Worm (Caenorhabditis elegans): ENCODE results near the gene R07C12.1.

DNA sequence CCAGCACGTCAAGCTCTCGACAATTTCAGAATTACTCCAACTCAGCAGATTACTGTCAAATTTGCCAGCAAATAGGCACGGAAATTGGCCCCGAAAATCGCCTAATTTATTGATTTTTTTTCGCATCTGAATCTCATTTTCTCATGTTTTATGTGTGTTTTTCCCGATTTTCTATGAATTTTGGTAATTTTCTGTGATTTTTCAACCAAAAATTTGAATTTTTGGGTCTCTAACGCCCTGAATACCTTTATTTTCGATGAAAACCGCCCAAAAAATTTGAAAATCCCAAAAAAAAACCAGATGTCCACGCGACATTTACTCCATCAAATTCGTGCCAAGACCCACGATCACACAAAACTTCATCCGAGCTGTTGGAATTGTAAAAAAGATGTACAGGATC, 23.8 kb downstream of the R07C12.1 start, which contains the start of gene dnj-15:
- no peak for TF ChIP-seq pha-4 (tag; optimal IDR thresholded peaks at IDR 0.05)
- TF ChIP-seq ama-1 (optimal IDR thresholded peaks at IDR 0.05) = no peak
- TF ChIP-seq unc-86 (tag; optimal IDR thresholded peaks at IDR 0.05) = no peak
- TF ChIP-seq ets-4 (tag; optimal IDR thresholded peaks at IDR 0.05) = no peak

Data from whole organism, late embryonic.